Fruit fly (Drosophila melanogaster): ENCODE results near the gene Hsc20.

Gene Hsc20

DNA sequence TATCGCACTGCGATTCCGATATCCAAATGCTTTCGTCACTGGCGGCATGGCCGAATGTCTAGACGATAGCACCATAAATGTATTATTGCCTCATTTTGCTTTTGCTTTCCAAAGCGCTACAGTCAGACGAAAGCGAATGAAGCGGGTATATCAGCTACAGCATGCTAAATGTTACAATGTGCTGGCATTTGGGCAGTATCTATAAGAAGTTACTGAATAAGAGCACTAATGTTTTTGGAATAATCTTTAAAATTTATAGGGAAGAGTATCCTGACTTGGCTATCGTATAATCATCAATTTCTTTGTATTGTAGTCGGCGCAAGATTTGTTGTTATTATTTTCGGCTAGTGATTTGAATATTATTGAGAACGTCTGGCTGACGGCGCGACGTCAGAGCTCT lies 29.7 kb upstream of the Hsc20 start (continued):
- TF ChIP-seq CG8089 (GFP tag; optimal IDR thresholded peaks at IDR 0.05): peak; percentile 32
- TF ChIP-seq CG12236 (GFP tag; optimal IDR thresholded peaks at IDR 0.05): no peak
- peak; percentile 55 for TF ChIP-seq CG17829 (tag; optimal IDR thresholded peaks at IDR 0.05)
- peak; percentile 74 for TF ChIP-seq klu (GFP tag; IDR thresholded peaks at IDR 0.05)
- no peak for TF ChIP-seq h (optimal IDR thresholded peaks at IDR 0.05)
- TF ChIP-seq lilli (GFP tag; optimal IDR thresholded peaks at IDR 0.05): peak; percentile 86
- no peak for TF ChIP-seq Neu2 (GFP tag; optimal IDR thresholded peaks at IDR 0.05; ENCODE audit: borderline replicate concordance)
- TF ChIP-seq Atf3 (GFP tag; optimal IDR thresholded peaks at IDR 0.05): peak; percentile 51
- TF ChIP-seq gsb-n (tag; optimal IDR thresholded peaks at IDR 0.05): no peak
- no peak for TF ChIP-seq lola (GFP tag; optimal IDR thresholded peaks at IDR 0.05)
- peak; percentile 30 for TF ChIP-seq corto (GFP tag; optimal IDR thresholded peaks at IDR 0.05)
- no peak for TF ChIP-seq sc (optimal IDR thresholded peaks at IDR 0.05)
- TF ChIP-seq sc (GFP tag; optimal IDR thresholded peaks at IDR 0.05): no peak
- TF ChIP-seq CrebB (tag; optimal IDR thresholded peaks at IDR 0.05): peak; percentile 56
- peak; percentile 79 for TF ChIP-seq CG10209 (GFP tag; optimal IDR thresholded peaks at IDR 0.05)
- TF ChIP-seq CG34422 (GFP tag; IDR thresholded peaks at IDR 0.05): peak; percentile 88
- no peak for TF ChIP-seq CG18011 (GFP tag; optimal IDR thresholded peaks at IDR 0.05)
- peak; percentile 45; the same call in 1 of the 3 replicates for TF ChIP-seq C15 (GFP tag; IDR thresholded peaks at IDR 0.05)
- TF ChIP-seq CG12942 (GFP tag; optimal IDR thresholded peaks at IDR 0.05): peak; percentile 27
- TF ChIP-seq CG14014 (GFP tag; IDR thresholded peaks at IDR 0.05): peak; percentile 88
- TF ChIP-seq ro (GFP tag; IDR thresholded peaks at IDR 0.05): peak; percentile 55; the same call in 1 of the 2 replicates
- no peak; the same call in 1 of the 2 replicates for TF ChIP-seq CG11247 (GFP tag; IDR thresholded peaks at IDR 0.05)
- peak; percentile 74 for TF ChIP-seq CG13296 (GFP tag; optimal IDR thresholded peaks at IDR 0.05)
- TF ChIP-seq B-H1 (GFP tag; IDR thresholded peaks at IDR 0.05): peak; percentile 81
- no peak for TF ChIP-seq Hey (tag; optimal IDR thresholded peaks at IDR 0.05)
- no peak for TF ChIP-seq nom (GFP tag; optimal IDR thresholded peaks at IDR 0.05)
- peak; percentile 78 for TF ChIP-seq ems (GFP tag; optimal IDR thresholded peaks at IDR 0.05)
- no peak for TF ChIP-seq Opbp (GFP tag; IDR thresholded peaks at IDR 0.05; ENCODE audit: partially characterized antibody)
- TF ChIP-seq CG8359 (GFP tag; optimal IDR thresholded peaks at IDR 0.05; ENCODE audit: borderline replicate concordance): peak; percentile 7
- TF ChIP-seq ftz-f1 (GFP tag; optimal IDR thresholded peaks at IDR 0.05): no peak
- TF ChIP-seq CG9215 (GFP tag; IDR thresholded peaks at IDR 0.05): no peak
- peak; percentile 24 for TF ChIP-seq Nf-YB (GFP tag; optimal IDR thresholded peaks at IDR 0.05)
- peak; percentile 90 for TF ChIP-seq sob (GFP tag; IDR thresholded peaks at IDR 0.05)
- peak; percentile 26 for TF ChIP-seq nerfin-1 (tag; optimal IDR thresholded peaks at IDR 0.05)
- TF ChIP-seq Chrac-16 (GFP tag; optimal IDR thresholded peaks at IDR 0.05): peak; percentile 61
- TF ChIP-seq Sry-δ (GFP tag; optimal IDR thresholded peaks at IDR 0.05): peak; percentile 41
- no peak for TF ChIP-seq unc-4 (GFP tag; IDR thresholded peaks at IDR 0.05; ENCODE audit: partially characterized antibody)
- TF ChIP-seq Spps (tag; optimal IDR thresholded peaks at IDR 0.05): no peak
- TF ChIP-seq CG17186 (GFP tag; optimal IDR thresholded peaks at IDR 0.05): no peak
- peak; percentile 70 for TF ChIP-seq CG10274 (GFP tag; optimal IDR thresholded peaks at IDR 0.05)
- TF ChIP-seq Eip74EF (GFP tag; optimal IDR thresholded peaks at IDR 0.05): peak in 1 of 2 experiments; percentile 58
- TF ChIP-seq Hmr (GFP tag; optimal IDR thresholded peaks at IDR 0.05): peak; percentile 86
- peak; percentile 28 for TF ChIP-seq jing (GFP tag; optimal IDR thresholded peaks at IDR 0.05)
- TF ChIP-seq Myb (GFP tag; optimal IDR thresholded peaks at IDR 0.05): peak; percentile 72
- no peak for TF ChIP-seq dmrt11E (tag; optimal IDR thresholded peaks at IDR 0.05)
- TF ChIP-seq twi (tag; optimal IDR thresholded peaks at IDR 0.05): no peak
- TF ChIP-seq chm (GFP tag; IDR thresholded peaks at IDR 0.05): no peak
- TF ChIP-seq CG14441 (GFP tag; IDR thresholded peaks at IDR 0.05): peak; percentile 87
- no peak for TF ChIP-seq Sry-β (GFP tag; optimal IDR thresholded peaks at IDR 0.05)
- peak; percentile 85 for TF ChIP-seq cwo (GFP tag; optimal IDR thresholded peaks at IDR 0.05)
- peak; percentile 59 for TF ChIP-seq disco-r (GFP tag; optimal IDR thresholded peaks at IDR 0.05)

All from whole organism, embryonic.